Worm (Caenorhabditis elegans) whole organism, young adult: ENCODE measurements around the gene H06H21.37.

Experiments used
- B0019.2 ChIP-seq: fragments of 200-800 bp; sonication (Bioruptor generic); conservative IDR thresholded peaks from 2 replicates; pipeline ENCODE4 v1.3.6; 2022; ENCODE audit warnings: missing genetic modification reagents, missing genetic modification characterization, missing compliant biosample characterization
- B0261.1 ChIP-seq: sonication (generic microtip); optimal IDR thresholded peaks from 2 replicates; lab custom pipeline; 2016; ENCODE audit warnings: mild to moderate bottlenecking, missing genetic modification characterization, moderate library complexity, missing compliant biosample characterization
- B0336.3 ChIP-seq: fragments of 200-800 bp; sonication (Bioruptor generic); IDR thresholded peaks from 2 replicates; pipeline ENCODE4 v1.3.6; 2022; ENCODE audit warnings: missing genetic modification characterization, missing compliant biosample characterization
- F23B12.7 ChIP-seq: sonication (generic microtip); optimal IDR thresholded peaks from 2 replicates; lab custom pipeline; 2017; ENCODE audit warnings: missing genetic modification characterization, mild to moderate bottlenecking, missing compliant biosample characterization, antibody characterized with exemption, moderate library complexity; ENCODE audit not compliant: insufficient read depth
- F39B2.1 ChIP-seq: fragments of 200-800 bp; sonication (Bioruptor generic); IDR thresholded peaks from 2 replicates; pipeline ENCODE4 v1.3.6; 2022; ENCODE audit warnings: missing genetic modification reagents, missing genetic modification characterization, missing compliant biosample characterization
- F49E8.2 ChIP-seq: sonication (generic microtip); optimal IDR thresholded peaks from 3 replicates; lab custom pipeline; 2017; ENCODE audit warnings: missing genetic modification characterization, mild to moderate bottlenecking, missing compliant biosample characterization, antibody characterized with exemption, moderate library complexity; ENCODE audit not compliant: insufficient read depth
- K11D2.4 ChIP-seq: fragments of 200-800 bp; sonication (Bioruptor generic); IDR thresholded peaks from 2 replicates; pipeline ENCODE4 v1.3.6; 2022; ENCODE audit warnings: missing genetic modification reagents, missing genetic modification characterization, missing compliant biosample characterization
- T26A5.8 ChIP-seq: sonication (generic microtip); optimal IDR thresholded peaks from 2 replicates; lab custom pipeline; 2016; ENCODE audit warnings: missing genetic modification characterization, missing compliant biosample characterization
- Y56A3A.18 ChIP-seq: fragments of 200-800 bp; sonication (Bioruptor generic); IDR thresholded peaks from 2 replicates; pipeline ENCODE4 v1.3.6; 2022; ENCODE audit warnings: missing genetic modification reagents, missing genetic modification characterization, missing compliant biosample characterization
- Y79H2A.3 ChIP-seq: fragments of 200-800 bp; sonication (Bioruptor generic); conservative IDR thresholded peaks from 2 replicates; pipeline ENCODE4 v1.3.6; 2022; ENCODE audit warnings: missing genetic modification reagents, missing genetic modification characterization, missing compliant biosample characterization
- aptf-2 ChIP-seq: fragments of 200-800 bp; sonication (Bioruptor generic); conservative IDR thresholded peaks from 2 replicates; pipeline ENCODE4 v1.3.6; 2022; ENCODE audit warnings: missing genetic modification reagents, missing genetic modification characterization, missing compliant biosample characterization
- atf-7 ChIP-seq: sonication (generic microtip); optimal IDR thresholded peaks from 2 replicates; lab custom pipeline; 2017; ENCODE audit warnings: mild to moderate bottlenecking, missing genetic modification characterization, missing compliant biosample characterization
- attf-5 ChIP-seq: fragments of 200-800 bp; sonication (Bioruptor generic); optimal IDR thresholded peaks from 2 replicates; lab custom pipeline; 2018; ENCODE audit warnings: mild to moderate bottlenecking, missing genetic modification characterization, missing compliant biosample characterization
- attf-6 ChIP-seq: fragments of 200-800 bp; sonication (Bioruptor generic); IDR thresholded peaks from 2 replicates; pipeline ENCODE4 v1.3.6; 2022; ENCODE audit warnings: missing genetic modification reagents, missing genetic modification characterization, missing compliant biosample characterization
- ccch-3 ChIP-seq: fragments of 200-800 bp; sonication (Bioruptor generic); optimal IDR thresholded peaks from 2 replicates; lab custom pipeline; 2018; ENCODE audit warnings: mild to moderate bottlenecking, missing genetic modification characterization, missing compliant biosample characterization
- cebp-1 ChIP-seq, 2 experiments: fragments of 200-800 bp in 1 of 2; sonication (Bioruptor generic) in 1 of 2; sonication (generic microtip) in 1 of 2; IDR thresholded peaks in 1 of 2; optimal IDR thresholded peaks in 1 of 2; 2 replicates each; pipeline versions ENCODE4 v1.3.6 to Lab custom; 2017 to 2022; ENCODE audit warnings: missing compliant biosample characterization in 2 of 2, missing genetic modification characterization in 2 of 2, mild to moderate bottlenecking in 1 of 2, missing genetic modification reagents in 1 of 2, moderate library complexity in 1 of 2
- cebp-2 ChIP-seq: fragments of 200-800 bp; sonication (Bioruptor generic); IDR thresholded peaks from 2 replicates; pipeline ENCODE4 v1.3.6; 2022; ENCODE audit warnings: missing genetic modification characterization, missing compliant biosample characterization
- chd-7 ChIP-seq: sonication (generic microtip); optimal IDR thresholded peaks from 2 replicates; lab custom pipeline; 2016; ENCODE audit warnings: mild to moderate bottlenecking, missing genetic modification characterization, moderate library complexity, missing compliant biosample characterization
- dox-1 ChIP-seq: fragments of 200-800 bp; sonication (Bioruptor generic); IDR thresholded peaks from 2 replicates; pipeline ENCODE4 v1.3.6; 2022; ENCODE audit warnings: missing genetic modification reagents, missing genetic modification characterization, missing compliant biosample characterization
- dpff-1 ChIP-seq: sonication (generic microtip); optimal IDR thresholded peaks from 2 replicates; lab custom pipeline; 2017; ENCODE audit warnings: mild to moderate bottlenecking, missing genetic modification characterization, missing compliant biosample characterization
- dpl-1 ChIP-seq: fragments of 150-350 bp; optimal IDR thresholded peaks from 2 replicates; lab custom pipeline; 2014; ENCODE audit warnings: missing biosample characterization, missing genetic modification reagents, missing genetic modification characterization
- efl-1 ChIP-seq: fragments of 150-350 bp; optimal IDR thresholded peaks from 2 replicates; lab custom pipeline; 2014; ENCODE audit warnings: missing biosample characterization, missing genetic modification reagents, missing genetic modification characterization
- ets-4 ChIP-seq: fragments of 200-800 bp; sonication (Bioruptor generic); optimal IDR thresholded peaks from 2 replicates; lab custom pipeline; 2018; ENCODE audit warnings: mild to moderate bottlenecking, missing genetic modification characterization, missing compliant biosample characterization
- him-1 ChIP-seq: sonication (generic microtip); optimal IDR thresholded peaks from 2 replicates; lab custom pipeline; 2016; ENCODE audit warnings: missing genotype, missing genetic modification reagents, missing genetic modification characterization, missing compliant biosample characterization
- hlh-12 ChIP-seq: sonication (generic microtip); optimal IDR thresholded peaks from 2 replicates; lab custom pipeline; 2016; ENCODE audit warnings: missing genetic modification characterization, missing compliant biosample characterization
- hmg-1.2 ChIP-seq: fragments of 200-800 bp; sonication (Bioruptor generic); IDR thresholded peaks from 2 replicates; pipeline ENCODE4 v1.3.6; 2022; ENCODE audit warnings: missing genetic modification reagents, missing genetic modification characterization, missing compliant biosample characterization
- let-607 ChIP-seq, 2 experiments: fragments of 200-800 bp in 1 of 2; sonication (Bioruptor generic) in 1 of 2; sonication (generic microtip) in 1 of 2; optimal IDR thresholded peaks; 2 replicates each; lab custom pipeline; 2016 to 2018; ENCODE audit warnings: mild to moderate bottlenecking in 2 of 2, missing compliant biosample characterization in 2 of 2, missing genetic modification characterization in 2 of 2, moderate library complexity in 2 of 2, missing genotype in 1 of 2
- lin-40 ChIP-seq: sonication (generic microtip); optimal IDR thresholded peaks from 2 replicates; lab custom pipeline; 2016; ENCODE audit warnings: missing genetic modification characterization, mild to moderate bottlenecking, missing compliant biosample characterization, missing genotype, missing genetic modification reagents
- lin-54 ChIP-seq: fragments of 200-800 bp; sonication (Bioruptor generic); optimal IDR thresholded peaks from 2 replicates; lab custom pipeline; 2018; ENCODE audit warnings: mild to moderate bottlenecking, missing genetic modification characterization, missing compliant biosample characterization
- lir-1 ChIP-seq: fragments of 200-800 bp; sonication (Bioruptor generic); conservative IDR thresholded peaks from 2 replicates; pipeline ENCODE4 v1.3.6; 2022; ENCODE audit warnings: missing genetic modification reagents, missing genetic modification characterization, missing compliant biosample characterization
- lsl-1 ChIP-seq: fragments of 200-800 bp; sonication (Bioruptor generic); optimal IDR thresholded peaks from 2 replicates; lab custom pipeline; 2018; ENCODE audit warnings: mild to moderate bottlenecking, missing genetic modification characterization, moderate library complexity, missing compliant biosample characterization
- nfyb-1 ChIP-seq: fragments of 200-800 bp; sonication (Bioruptor generic); IDR thresholded peaks from 2 replicates; pipeline ENCODE4 v1.3.6; 2022; ENCODE audit warnings: missing genetic modification reagents, missing genetic modification characterization, missing compliant biosample characterization
- nhr-120 ChIP-seq: fragments of 200-800 bp; sonication (Bioruptor generic); IDR thresholded peaks from 2 replicates; pipeline ENCODE4 v1.3.6; 2022; ENCODE audit warnings: missing genetic modification characterization, missing compliant biosample characterization
- nhr-179 ChIP-seq: sonication (generic microtip); optimal IDR thresholded peaks from 2 replicates; lab custom pipeline; 2016; ENCODE audit warnings: mild to moderate bottlenecking, missing genetic modification characterization, missing compliant biosample characterization
- nhr-27 ChIP-seq: fragments of 200-800 bp; sonication (Bioruptor generic); optimal IDR thresholded peaks from 2 replicates; lab custom pipeline; 2018; ENCODE audit warnings: mild to moderate bottlenecking, missing genetic modification characterization, moderate library complexity, missing compliant biosample characterization
- nhr-80 ChIP-seq: sonication (generic microtip); optimal IDR thresholded peaks from 2 replicates; lab custom pipeline; 2016; ENCODE audit warnings: missing genetic modification characterization, missing compliant biosample characterization
- pbrm-1 ChIP-seq: fragments of 200-800 bp; sonication (Bioruptor generic); IDR thresholded peaks from 2 replicates; pipeline ENCODE4 v1.3.6; 2022; ENCODE audit warnings: missing genetic modification reagents, missing genetic modification characterization, missing compliant biosample characterization
- pha-4 ChIP-seq: fragments of 150-350 bp; sonication (generic microtip); optimal IDR thresholded peaks from 2 replicates; lab custom pipeline; 2014; ENCODE audit warnings: missing biosample characterization, missing genetic modification reagents, missing genetic modification characterization
- rec-8 ChIP-seq, 2 experiments: sonication (generic microtip); optimal IDR thresholded peaks; 2 replicates each; lab custom pipeline; 2016; ENCODE audit warnings: mild to moderate bottlenecking in 2 of 2, missing genetic modification characterization in 2 of 2, missing genetic modification reagents in 2 of 2, missing genotype in 2 of 2, missing biosample characterization in 1 of 2, missing compliant biosample characterization in 1 of 2, moderate library complexity in 1 of 2
- snpc-1.1 ChIP-seq: sonication (generic microtip); optimal IDR thresholded peaks from 2 replicates; lab custom pipeline; 2017; ENCODE audit warnings: missing genetic modification characterization, mild to moderate bottlenecking, missing compliant biosample characterization, antibody characterized with exemption, moderate library complexity, missing genotype, missing genetic modification reagents; ENCODE audit not compliant: insufficient read depth
- sptf-2 ChIP-seq: fragments of 200-800 bp; sonication (Bioruptor generic); optimal IDR thresholded peaks from 2 replicates; lab custom pipeline; 2018; ENCODE audit warnings: mild to moderate bottlenecking, missing genetic modification characterization, missing compliant biosample characterization
- tbx-9 ChIP-seq: sonication (generic microtip); optimal IDR thresholded peaks from 2 replicates; lab custom pipeline; 2016; ENCODE audit warnings: borderline replicate concordance, missing genetic modification characterization, inconsistent platforms, missing compliant biosample characterization
- tlf-1 ChIP-seq: fragments of 200-800 bp; sonication (Bioruptor generic); optimal IDR thresholded peaks from 2 replicates; lab custom pipeline; 2018; ENCODE audit warnings: mild to moderate bottlenecking, missing genetic modification characterization, missing compliant biosample characterization
- ztf-3 ChIP-seq: fragments of 200-800 bp; sonication (Bioruptor generic); optimal IDR thresholded peaks from 2 replicates; lab custom pipeline; 2018; ENCODE audit warnings: mild to moderate bottlenecking, missing genetic modification characterization, missing compliant biosample characterization

The H06H21.37 gene

ce11 chrIV:4788332-4788731, 21.4 kb downstream of the H06H21.37 start, which contains the start of gene nhr-104:
Gene nhr-104 (minus strand): TSS chrIV:4788692.
- TF ChIP-seq attf-6 (no peak), K11D2.4 (GFP tag; lab: Robert Waterston, UW) (no peak), cebp-1 (GFP tag; IDR thresholded peaks at IDR 0.05; lab: Robert Waterston, UW) (no peak), cebp-1 (tag; optimal IDR thresholded peaks at IDR 0.05; lab: Kevin White, UChicago) (no peak), B0019.2 (GFP tag; lab: Robert Waterston, UW) (no peak), nhr-80 (peak; percentile 80), F49E8.2 (tag; lab: Kevin White, UChicago) (no peak), efl-1 (GFP tag; lab: Kevin White, UChicago) (no peak), T26A5.8 (tag; lab: Kevin White, UChicago) (no peak), nfyb-1 (no peak), hmg-1.2 (GFP tag; lab: Robert Waterston, UW) (peak; percentile 45; the same call in 1 of the 2 replicates), ets-4 (GFP tag; lab: Kevin White, UChicago) (no peak), sptf-2 (GFP tag; lab: Kevin White, UChicago) (no peak), attf-5 (GFP tag; lab: Kevin White, UChicago) (peak; percentile 38), pha-4 (tag; lab: Kevin White, UChicago) (peak; percentile 56), dpff-1 (no peak), F39B2.1 (GFP tag; lab: Robert Waterston, UW) (no peak), lin-40 (tag; lab: Kevin White, UChicago) (peak; percentile 45), nhr-27 (tag; lab: Kevin White, UChicago) (no peak), him-1 (tag; lab: Kevin White, UChicago) (no peak), lsl-1 (GFP tag; lab: Kevin White, UChicago) (no peak), hlh-12 (no peak), tbx-9 (tag; lab: Kevin White, UChicago) (no peak), nhr-120 (GFP tag; lab: Robert Waterston, UW) (no peak), lir-1 (GFP tag; lab: Robert Waterston, UW) (no peak), aptf-2 (GFP tag; lab: Robert Waterston, UW) (no peak), B0261.1 (no peak), pbrm-1 (GFP tag; lab: Robert Waterston, UW) (no peak), let-607 (tag; optimal IDR thresholded peaks at IDR 0.05; lab: Kevin White, UChicago) (no peak), cebp-2 (GFP tag; lab: Robert Waterston, UW) (no peak), dox-1 (no peak), ztf-3 (GFP tag; lab: Kevin White, UChicago) (no peak), F23B12.7 (tag; lab: Kevin White, UChicago) (no peak), snpc-1.1 (tag; lab: Kevin White, UChicago) (no peak), nhr-179 (no peak), chd-7 (tag; lab: Kevin White, UChicago) (no peak), ccch-3 (GFP tag; lab: Kevin White, UChicago) (no peak), dpl-1 (GFP tag; lab: Kevin White, UChicago) (no peak), rec-8 (tag; optimal IDR thresholded peaks at IDR 0.05; lab: Kevin White, UChicago) (no peak), Y56A3A.18 (GFP tag; lab: Robert Waterston, UW) (no peak), lin-54 (no peak), atf-7 (no peak), tlf-1 (GFP tag; lab: Kevin White, UChicago) (no peak), B0336.3 (GFP tag; lab: Robert Waterston, UW) (no peak), Y79H2A.3 (GFP tag; lab: Robert Waterston, UW) (no peak)
- TF ChIP-seq, all 124 proteins: peak for 5
